Fruit fly (Drosophila melanogaster): ENCODE measurements around the gene tgo.

The tgo gene

DNA sequence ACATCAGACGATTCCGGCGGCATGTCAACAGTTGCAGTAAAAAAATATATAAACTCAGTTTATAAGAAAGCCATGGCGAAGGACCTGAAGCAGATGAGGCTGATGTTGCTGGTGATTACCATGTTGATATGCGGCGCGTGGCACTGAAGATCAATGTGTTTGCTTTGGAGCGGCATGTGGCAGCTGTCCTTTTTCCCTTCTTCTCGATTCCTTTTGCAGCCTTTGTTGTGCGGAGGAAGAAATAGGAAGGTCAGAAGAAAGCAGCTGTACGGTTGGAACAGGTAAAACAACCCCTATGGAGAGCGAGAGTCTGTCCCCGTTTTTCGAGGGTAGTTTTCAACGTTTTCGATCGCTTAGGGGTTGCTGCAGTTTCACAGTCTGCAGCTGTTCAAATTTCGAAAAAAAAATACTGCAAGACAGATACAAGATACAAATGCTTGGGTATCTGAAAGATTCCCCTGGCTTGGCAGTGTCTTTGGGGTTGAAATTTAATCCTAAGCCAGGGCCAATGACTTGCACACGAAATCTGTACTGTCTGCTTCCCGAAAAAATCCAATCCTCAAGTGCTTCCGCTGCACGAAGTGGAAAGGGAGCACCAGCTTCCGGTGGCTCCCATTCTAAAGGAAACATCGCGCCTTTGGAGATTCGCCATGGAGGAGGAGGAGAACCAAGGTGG lies 5.2 kb upstream of the tgo start (continued):
- TF ChIP-seq onecut (GFP tag; IDR thresholded peaks at IDR 0.05) = no peak
- TF ChIP-seq oc (tag; optimal IDR thresholded peaks at IDR 0.05) = peak; percentile 50
- TF ChIP-seq E2f1 (GFP tag; IDR thresholded peaks at IDR 0.05) = no peak
- TF ChIP-seq CG3995 (GFP tag; optimal IDR thresholded peaks at IDR 0.05) = no peak
- peak; percentile 58 for TF ChIP-seq tap (tag; optimal IDR thresholded peaks at IDR 0.05)
- no peak for TF ChIP-seq CG7357 (GFP tag; IDR thresholded peaks at IDR 0.05)
- peak; percentile 43 for TF ChIP-seq Hey (tag; optimal IDR thresholded peaks at IDR 0.05)
- TF ChIP-seq jigr1 (GFP tag; IDR thresholded peaks at IDR 0.05) = no peak
- no peak for TF ChIP-seq mld (GFP tag; IDR thresholded peaks at IDR 0.05; ENCODE audit: partially characterized antibody)
- TF ChIP-seq CG3281 (GFP tag; optimal IDR thresholded peaks at IDR 0.05) = no peak
- no peak for TF ChIP-seq dati (GFP tag; IDR thresholded peaks at IDR 0.05)
- TF ChIP-seq Fer1 (GFP tag; optimal IDR thresholded peaks at IDR 0.05) = no peak
- TF ChIP-seq CG9727 (GFP tag; optimal IDR thresholded peaks at IDR 0.05) = no peak
- peak; percentile 44 for TF ChIP-seq Med (GFP tag)
- no peak for TF ChIP-seq CG6854 (GFP tag; optimal IDR thresholded peaks at IDR 0.05)

DNA sequence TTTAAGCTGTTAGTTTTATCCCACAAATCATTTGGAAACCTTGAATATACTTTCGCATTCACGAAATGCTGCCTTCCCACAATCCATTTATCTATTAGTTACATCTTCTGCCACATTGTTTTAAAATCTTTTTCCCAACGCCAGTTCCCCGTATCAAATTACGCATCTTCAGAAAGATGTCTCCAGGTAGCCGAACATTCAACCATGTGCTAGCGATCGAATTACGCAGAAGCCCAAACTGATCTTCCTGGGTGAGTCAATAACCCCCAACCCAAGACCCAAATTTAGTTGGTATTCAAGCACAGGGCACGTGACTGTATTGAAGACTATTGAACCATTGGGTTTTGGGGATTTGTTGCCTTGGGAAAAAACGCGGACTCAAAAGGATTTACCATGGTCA lies 4.1 kb upstream of the tgo start:
- TF ChIP-seq HLHmδ (GFP tag; optimal IDR thresholded peaks at IDR 0.05) = peak; percentile 34
- no peak for TF ChIP-seq CG17359 (tag; optimal IDR thresholded peaks at IDR 0.05)
- peak; percentile 12 for TF ChIP-seq Six4 (GFP tag; optimal IDR thresholded peaks at IDR 0.05)
- peak; percentile 9 for TF ChIP-seq grn (GFP tag; optimal IDR thresholded peaks at IDR 0.05)
- TF ChIP-seq dm (GFP tag; optimal IDR thresholded peaks at IDR 0.05) = no peak
- peak; percentile 89 for TF ChIP-seq twi (tag; optimal IDR thresholded peaks at IDR 0.05)
- TF ChIP-seq CG2199 (GFP tag; IDR thresholded peaks at IDR 0.05) = 0 out of 3 replicates have a peak, but pooled peaks have one; percentile 26
- TF ChIP-seq pros (GFP tag; optimal IDR thresholded peaks at IDR 0.05) = peak; percentile 96

DNA sequence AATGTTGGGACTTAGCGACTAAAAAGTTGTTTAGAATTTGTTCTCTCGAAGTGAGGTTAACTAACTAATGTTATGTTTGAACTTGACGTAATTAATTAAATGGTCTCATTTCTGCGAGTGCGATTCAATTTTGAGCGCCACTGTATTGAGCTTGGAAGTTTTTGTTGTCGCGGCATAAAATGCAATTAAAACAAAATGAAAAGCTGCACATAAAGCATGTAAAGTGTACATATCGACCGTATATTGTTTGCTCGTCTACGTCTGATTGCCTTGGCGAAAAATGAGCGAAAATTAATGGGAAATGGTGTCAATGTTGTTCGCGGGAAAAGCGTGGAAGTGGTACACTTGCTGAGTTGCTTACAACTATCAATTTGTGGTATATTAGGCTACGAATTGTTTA lies 3.0 kb downstream of the tgo start:
- TF ChIP-seq tin (GFP tag; optimal IDR thresholded peaks at IDR 0.05) (no peak), Dll (GFP tag; IDR thresholded peaks at IDR 0.05; ENCODE audit: partially characterized antibody) (no peak), CG11398 (GFP tag; optimal IDR thresholded peaks at IDR 0.05) (no peak), CG3838 (GFP tag; optimal IDR thresholded peaks at IDR 0.05) (no peak), cas (GFP tag; IDR thresholded peaks at IDR 0.05) (no peak), shn (GFP tag; optimal IDR thresholded peaks at IDR 0.05) (no peak), klu (GFP tag; IDR thresholded peaks at IDR 0.05) (no peak), Blimp-1 (GFP tag; optimal IDR thresholded peaks at IDR 0.05) (no peak), Poxn (GFP tag; IDR thresholded peaks at IDR 0.05) (no peak), vvl (GFP tag; IDR thresholded peaks at IDR 0.05) (no peak), jing (GFP tag; optimal IDR thresholded peaks at IDR 0.05) (no peak), CG11723 (GFP tag; optimal IDR thresholded peaks at IDR 0.05) (no peak), wdn (GFP tag; IDR thresholded peaks at IDR 0.05) (no peak), gcm (GFP tag; optimal IDR thresholded peaks at IDR 0.05) (no peak), CG9876 (GFP tag; optimal IDR thresholded peaks at IDR 0.05) (no peak)

Data from whole organism, embryonic.